Worm (Caenorhabditis elegans): ENCODE results near the gene slc-25A29.

Gene slc-25A29

ce11 chrV:14688097-14688912 lies 30.3 kb upstream of the slc-25A29 start, which contains the start of gene C47E8.11 (continued):
- TF ChIP-seq xbp-1 (tag; optimal IDR thresholded peaks at IDR 0.05) (peak; percentile 12), pag-3 (tag; optimal IDR thresholded peaks at IDR 0.05; ENCODE audit: borderline replicate concordance, insufficient read depth) (peak; percentile 18), aha-1 (tag; optimal IDR thresholded peaks at IDR 0.05) (peak; percentile 20), blmp-1 (tag; optimal IDR thresholded peaks at IDR 0.05) (no peak), lir-3 (tag; optimal IDR thresholded peaks at IDR 0.05; ENCODE audit: poor library complexity) (no peak), nhr-28 (tag; optimal IDR thresholded peaks at IDR 0.05) (no peak), hlh-4 (tag; optimal IDR thresholded peaks at IDR 0.05) (no peak), unc-98 (GFP tag; IDR thresholded peaks at IDR 0.05) (no peak), unc-86 (tag; optimal IDR thresholded peaks at IDR 0.05) (peak; percentile 28), nhr-76 (tag; optimal IDR thresholded peaks at IDR 0.05) (no peak), dsc-1 (tag; optimal IDR thresholded peaks at IDR 0.05) (peak; percentile 38), swsn-7 (tag; optimal IDR thresholded peaks at IDR 0.05) (peak; percentile 63), F16B12.6 (tag; optimal IDR thresholded peaks at IDR 0.05) (no peak), mep-1 (tag; optimal IDR thresholded peaks at IDR 0.05) (peak; percentile 62), ceh-8 (GFP tag; optimal IDR thresholded peaks at IDR 0.05) (peak; percentile 33), hpl-2 (GFP tag; optimal IDR thresholded peaks at IDR 0.05) (no peak), ama-1 (optimal IDR thresholded peaks at IDR 0.05) (peak; percentile 98), Y116A8C.19 (tag; optimal IDR thresholded peaks at IDR 0.05; ENCODE audit: borderline replicate concordance) (no peak)

ce11 chrV:14687106-14687964 lies 29.4 kb upstream of the slc-25A29 start:
- TF ChIP-seq nhr-77 (tag; optimal IDR thresholded peaks at IDR 0.05) = no peak
- TF ChIP-seq ztf-11 (tag; optimal IDR thresholded peaks at IDR 0.05) = peak in 1 of 2 experiments; percentile 7
- no peak for TF ChIP-seq F16B12.6 (tag; optimal IDR thresholded peaks at IDR 0.05)
- TF ChIP-seq vab-15 (tag; optimal IDR thresholded peaks at IDR 0.05) = no peak
- TF ChIP-seq C04F5.9 (tag; optimal IDR thresholded peaks at IDR 0.05) = no peak
- TF ChIP-seq sup-37 (GFP tag; optimal IDR thresholded peaks at IDR 0.05) = no peak
- no peak for TF ChIP-seq isw-1 (GFP tag; IDR thresholded peaks at IDR 0.05)
- TF ChIP-seq lin-39 (tag; optimal IDR thresholded peaks at IDR 0.05) = no peak
- TF ChIP-seq nhr-28 (tag; optimal IDR thresholded peaks at IDR 0.05) = no peak
- no peak for TF ChIP-seq ets-5 (GFP tag; IDR thresholded peaks at IDR 0.05)
- no peak for TF ChIP-seq hlh-17 (GFP tag; optimal IDR thresholded peaks at IDR 0.05; ENCODE audit: borderline replicate concordance)
- TF ChIP-seq nhr-76 (tag; optimal IDR thresholded peaks at IDR 0.05) = no peak
- no peak for TF ChIP-seq efl-3 (GFP tag; optimal IDR thresholded peaks at IDR 0.05)
- no peak for TF ChIP-seq mef-2 (tag; optimal IDR thresholded peaks at IDR 0.05)
- TF ChIP-seq zip-4 (GFP tag; optimal IDR thresholded peaks at IDR 0.05) = no peak
- no peak for TF ChIP-seq egl-27 (tag; optimal IDR thresholded peaks at IDR 0.05)
- TF ChIP-seq zag-1 (tag; optimal IDR thresholded peaks at IDR 0.05) = no peak
- TF ChIP-seq nhr-85 (tag) = peak; percentile 62
- peak; percentile 21 for TF ChIP-seq skn-1 (tag; optimal IDR thresholded peaks at IDR 0.05)
- TF ChIP-seq unc-86 (tag; optimal IDR thresholded peaks at IDR 0.05) = no peak
- TF ChIP-seq mep-1 (tag; optimal IDR thresholded peaks at IDR 0.05) = no peak
- no peak for TF ChIP-seq nhr-11 (tag; optimal IDR thresholded peaks at IDR 0.05)
- no peak for TF ChIP-seq xbp-1 (tag; optimal IDR thresholded peaks at IDR 0.05)
- TF ChIP-seq ama-1 (optimal IDR thresholded peaks at IDR 0.05) = peak; percentile 68
- TF ChIP-seq elt-2 (tag; optimal IDR thresholded peaks at IDR 0.05) = no peak
- no peak for TF ChIP-seq fkh-4 (tag; optimal IDR thresholded peaks at IDR 0.05; ENCODE audit: borderline replicate concordance)
- no peak for TF ChIP-seq efl-1 (optimal IDR thresholded peaks at IDR 0.05)
- TF ChIP-seq efl-1 (GFP tag; optimal IDR thresholded peaks at IDR 0.05 in 1 of 2) = peak in 1 of 2 experiments; percentile 78
- peak; percentile 1 for TF ChIP-seq rnt-1 (tag; optimal IDR thresholded peaks at IDR 0.05)
- TF ChIP-seq aha-1 (tag; optimal IDR thresholded peaks at IDR 0.05) = no peak
- TF ChIP-seq fkh-10 (GFP tag; optimal IDR thresholded peaks at IDR 0.05) = no peak
- TF ChIP-seq grh-1 (GFP tag; IDR thresholded peaks at IDR 0.05) = no peak
- TF ChIP-seq dsc-1 (tag; optimal IDR thresholded peaks at IDR 0.05) = no peak
- TF ChIP-seq nhr-20 (tag; optimal IDR thresholded peaks at IDR 0.05) = no peak
- no peak for TF ChIP-seq fkh-8 (tag; optimal IDR thresholded peaks at IDR 0.05)
- TF ChIP-seq nhr-19 (GFP tag; conservative IDR thresholded peaks at IDR 0.05) = no peak
- TF ChIP-seq ceh-63 (GFP tag; optimal IDR thresholded peaks at IDR 0.05) = no peak
- no peak for TF ChIP-seq ztf-4 (tag; optimal IDR thresholded peaks at IDR 0.05)

All from whole organism, L1 larva.